Worm (Caenorhabditis elegans) whole organism, L3 larva: ENCODE measurements around the gene F46G10.2.

Experiments
- R02D3.7 ChIP-seq: fragments of 150-350 bp; optimal IDR thresholded peaks from 2 replicates; lab custom pipeline; 2014; ENCODE audit warnings: missing biosample characterization, missing genetic modification characterization
- ZK546.5 ChIP-seq: sonication (generic microtip); optimal IDR thresholded peaks from 2 replicates; lab custom pipeline; 2017; ENCODE audit warnings: missing biosample characterization, missing genetic modification characterization
- aly-2 ChIP-seq: fragments of 150-350 bp; optimal IDR thresholded peaks from 2 replicates; lab custom pipeline; 2014; ENCODE audit warnings: missing biosample characterization, missing genetic modification characterization
- ama-1 ChIP-seq: fragments of 150-350 bp; optimal IDR thresholded peaks from 2 replicates; lab custom pipeline; 2018
- ceh-16 ChIP-seq: sonication (generic microtip); optimal IDR thresholded peaks from 2 replicates; lab custom pipeline; 2017; ENCODE audit warnings: missing biosample characterization, missing genetic modification characterization
- ceh-82 ChIP-seq: fragments of 150-350 bp; optimal IDR thresholded peaks from 2 replicates; lab custom pipeline; 2014; ENCODE audit warnings: missing biosample characterization, missing genetic modification characterization
- ceh-9 ChIP-seq: sonication (generic microtip); optimal IDR thresholded peaks from 2 replicates; lab custom pipeline; 2018; ENCODE audit warnings: missing biosample characterization, missing genetic modification characterization
- daf-12 ChIP-seq: fragments of 150-350 bp; optimal IDR thresholded peaks from 2 replicates; lab custom pipeline; 2014; ENCODE audit warnings: missing biosample characterization, missing genetic modification reagents, missing genetic modification characterization
- egl-5 ChIP-seq: fragments of 150-350 bp; optimal IDR thresholded peaks from 2 replicates; lab custom pipeline; 2017; ENCODE audit warnings: missing biosample characterization, missing genetic modification reagents, missing genetic modification characterization, inconsistent platforms
- elt-1 ChIP-seq: fragments of 150-350 bp; optimal IDR thresholded peaks from 2 replicates; lab custom pipeline; 2014; ENCODE audit warnings: missing biosample characterization, missing genetic modification characterization
- elt-2 ChIP-seq: sonication (generic microtip); optimal IDR thresholded peaks from 2 replicates; lab custom pipeline; 2016; ENCODE audit warnings: missing genetic modification reagents, mild to moderate bottlenecking, missing genetic modification characterization, missing compliant biosample characterization
- elt-3 ChIP-seq, 3 experiments: fragments of 150-350 bp in 1 of 3; sonication (generic microtip) in 2 of 3; optimal IDR thresholded peaks; 2 replicates in 2 of 3; 4 replicates in 1 of 3; lab custom pipeline; 2014 to 2017; ENCODE audit warnings: missing biosample characterization in 3 of 3, missing genetic modification characterization in 3 of 3
- eor-1 ChIP-seq, 2 experiments: fragments of 150-350 bp; optimal IDR thresholded peaks; 2 replicates each; lab custom pipeline; 2014 to 2018; ENCODE audit warnings: missing biosample characterization in 2 of 2, missing genetic modification characterization in 2 of 2
- fkh-10 ChIP-seq: sonication (generic microtip); optimal IDR thresholded peaks from 2 replicates; lab custom pipeline; 2017; ENCODE audit warnings: missing biosample characterization, missing genetic modification reagents, missing genetic modification characterization
- fos-1 ChIP-seq: fragments of 150-350 bp; optimal IDR thresholded peaks from 2 replicates; lab custom pipeline; 2014; ENCODE audit warnings: missing biosample characterization, missing genetic modification characterization
- hmg-11 ChIP-seq: sonication (generic microtip); optimal IDR thresholded peaks from 2 replicates; lab custom pipeline; 2016; ENCODE audit warnings: missing genetic modification characterization, missing compliant biosample characterization
- jun-1 ChIP-seq: fragments of 150-350 bp; optimal IDR thresholded peaks from 2 replicates; lab custom pipeline; 2014; ENCODE audit warnings: missing biosample characterization, missing genetic modification reagents, missing genetic modification characterization
- lin-15B ChIP-seq: fragments of 150-350 bp; optimal IDR thresholded peaks from 2 replicates; lab custom pipeline; 2014; ENCODE audit warnings: missing biosample characterization, missing genetic modification characterization
- lin-39 ChIP-seq: fragments of 150-350 bp; optimal IDR thresholded peaks from 2 replicates; lab custom pipeline; 2018; ENCODE audit warnings: missing biosample characterization, missing genetic modification reagents, missing genetic modification characterization
- lsy-12 ChIP-seq: sonication (generic microtip); optimal IDR thresholded peaks from 2 replicates; lab custom pipeline; 2016; ENCODE audit warnings: mild to moderate bottlenecking, missing genetic modification characterization, missing compliant biosample characterization
- mdl-1 ChIP-seq: fragments of 150-350 bp; optimal IDR thresholded peaks from 2 replicates; lab custom pipeline; 2014; ENCODE audit warnings: missing biosample characterization, missing genetic modification characterization
- nfya-1 ChIP-seq: sonication (generic microtip); optimal IDR thresholded peaks from 2 replicates; lab custom pipeline; 2017; ENCODE audit warnings: missing genetic modification characterization, mild to moderate bottlenecking, missing compliant biosample characterization, antibody characterized with exemption, moderate library complexity; ENCODE audit not compliant: insufficient read depth
- nhr-11 ChIP-seq: fragments of 150-350 bp; optimal IDR thresholded peaks from 2 replicates; lab custom pipeline; 2014; ENCODE audit warnings: missing biosample characterization, missing genetic modification characterization
- nhr-12 ChIP-seq: fragments of 150-350 bp; optimal IDR thresholded peaks from 2 replicates; lab custom pipeline; 2014; ENCODE audit warnings: missing biosample characterization, missing genetic modification characterization
- nhr-23 ChIP-seq: fragments of 150-350 bp; optimal IDR thresholded peaks from 2 replicates; lab custom pipeline; 2014; ENCODE audit warnings: missing biosample characterization, missing genetic modification reagents, missing genetic modification characterization
- nhr-237 ChIP-seq: fragments of 150-350 bp; optimal IDR thresholded peaks from 2 replicates; lab custom pipeline; 2014; ENCODE audit warnings: missing biosample characterization, missing genetic modification characterization
- nhr-25 ChIP-seq: sonication (generic microtip); optimal IDR thresholded peaks from 2 replicates; lab custom pipeline; 2017; ENCODE audit warnings: missing biosample characterization, missing genetic modification characterization
- nhr-28 ChIP-seq: fragments of 150-350 bp; optimal IDR thresholded peaks from 2 replicates; lab custom pipeline; 2014; ENCODE audit warnings: missing biosample characterization, missing genetic modification characterization
- nhr-43 ChIP-seq: sonication (generic microtip); optimal IDR thresholded peaks from 2 replicates; lab custom pipeline; 2016; ENCODE audit warnings: mild to moderate bottlenecking, missing genetic modification characterization, missing compliant biosample characterization; ENCODE audit not compliant: poor library complexity, severe bottlenecking
- nhr-67 ChIP-seq: fragments of 150-350 bp; optimal IDR thresholded peaks from 2 replicates; lab custom pipeline; 2014; ENCODE audit warnings: missing biosample characterization, missing genetic modification characterization
- nhr-76 ChIP-seq: fragments of 150-350 bp; sonication (generic microtip); optimal IDR thresholded peaks from 5 replicates; lab custom pipeline; 2014; ENCODE audit warnings: missing biosample characterization, missing genetic modification characterization
- nhr-77 ChIP-seq: fragments of 150-350 bp; optimal IDR thresholded peaks from 2 replicates; lab custom pipeline; 2014; ENCODE audit warnings: missing biosample characterization, missing genetic modification characterization
- pha-4 ChIP-seq: fragments of 150-350 bp; optimal IDR thresholded peaks from 2 replicates; lab custom pipeline; 2014; ENCODE audit warnings: missing biosample characterization, missing genetic modification reagents, missing genetic modification characterization
- pqm-1 ChIP-seq: fragments of 150-350 bp; optimal IDR thresholded peaks from 2 replicates; lab custom pipeline; 2017; ENCODE audit warnings: missing biosample characterization, missing genetic modification characterization, inconsistent platforms
- sea-2 ChIP-seq: fragments of 150-350 bp; sonication (generic microtip); optimal IDR thresholded peaks from 4 replicates; lab custom pipeline; 2014; ENCODE audit warnings: missing biosample characterization, missing genetic modification reagents, missing genetic modification characterization
- skn-1 ChIP-seq: fragments of 150-350 bp; optimal IDR thresholded peaks from 2 replicates; lab custom pipeline; 2014; ENCODE audit warnings: missing biosample characterization, missing genetic modification characterization
- snpc-4 ChIP-seq: fragments of 150-350 bp; optimal IDR thresholded peaks from 2 replicates; lab custom pipeline; 2014; ENCODE audit warnings: missing biosample characterization, missing genetic modification characterization
- tbx-2 ChIP-seq: sonication (generic microtip); optimal IDR thresholded peaks from 2 replicates; lab custom pipeline; 2016; ENCODE audit warnings: mild to moderate bottlenecking, missing genetic modification characterization, missing compliant biosample characterization
- unc-39 ChIP-seq: sonication (generic microtip); optimal IDR thresholded peaks from 4 replicates; lab custom pipeline; 2017; ENCODE audit warnings: missing biosample characterization, missing genetic modification characterization
- unc-62 ChIP-seq: fragments of 150-350 bp; sonication (generic microtip); optimal IDR thresholded peaks from 4 replicates; lab custom pipeline; 2014; ENCODE audit warnings: missing biosample characterization, missing genetic modification reagents, missing genetic modification characterization
- ztf-11 ChIP-seq: fragments of 150-350 bp; optimal IDR thresholded peaks from 2 replicates; lab custom pipeline; 2014; ENCODE audit warnings: missing biosample characterization, missing genetic modification characterization
- ztf-4 ChIP-seq: fragments of 150-350 bp; optimal IDR thresholded peaks from 2 replicates; lab custom pipeline; 2014; ENCODE audit warnings: missing biosample characterization, missing genetic modification characterization

Gene F46G10.2

ce11 chrX:13324326-13324725 is 1.6 kb downstream of the F46G10.2 start:
- TF ChIP-seq lin-39 (tag; lab: Kevin White, UChicago) (no peak), nhr-25 (tag; lab: Kevin White, UChicago) (peak; percentile 19)

- TF ChIP-seq nhr-25 (tag; lab: Kevin White, UChicago): peak; percentile 77
- no peak for TF ChIP-seq fkh-10 (GFP tag; lab: Kevin White, UChicago)
- no peak for TF ChIP-seq mdl-1 (tag; lab: Kevin White, UChicago)
- peak; percentile 52 for TF ChIP-seq lsy-12 (tag; lab: Kevin White, UChicago)
- TF ChIP-seq nhr-77 (tag; lab: Kevin White, UChicago): no peak
- TF ChIP-seq nhr-28: no peak
- no peak for TF ChIP-seq nhr-12 (tag; lab: Kevin White, UChicago)
- no peak for TF ChIP-seq pha-4 (tag; lab: Kevin White, UChicago)
- TF ChIP-seq egl-5 (tag; lab: Kevin White, UChicago): no peak
- TF ChIP-seq nhr-43 (tag; lab: Kevin White, UChicago): peak; percentile 69
- peak; percentile 57 for TF ChIP-seq nhr-23 (tag; lab: Kevin White, UChicago)
- TF ChIP-seq nhr-76: no peak
- TF ChIP-seq jun-1: peak; percentile 11
- TF ChIP-seq nhr-11 (tag; lab: Kevin White, UChicago): no peak
- no peak for TF ChIP-seq ceh-9 (tag; lab: Kevin White, UChicago)
- no peak for TF ChIP-seq pqm-1 (tag; lab: Kevin White, UChicago)
- TF ChIP-seq fos-1 (tag; lab: Kevin White, UChicago): peak; percentile 19
- TF ChIP-seq nhr-237 (tag; lab: Kevin White, UChicago): no peak
- TF ChIP-seq unc-62: peak; percentile 8
- TF ChIP-seq nhr-67 (tag; lab: Kevin White, UChicago): no peak
- TF ChIP-seq elt-1 (tag; lab: Kevin White, UChicago): no peak
- no peak for TF ChIP-seq daf-12 (tag; lab: Kevin White, UChicago)
- TF ChIP-seq sea-2 (GFP tag; lab: Kevin White, UChicago): no peak
- peak; percentile 9 for TF ChIP-seq ama-1
- no peak for TF ChIP-seq ZK546.5 (tag; lab: Kevin White, UChicago)
- peak in 1 of 3 experiments; percentile 63 for TF ChIP-seq elt-3 (tag; optimal IDR thresholded peaks at IDR 0.05; lab: Kevin White, UChicago)
- no peak for TF ChIP-seq ztf-4 (tag; lab: Kevin White, UChicago)
- TF ChIP-seq aly-2 (tag; lab: Kevin White, UChicago): no peak
- TF ChIP-seq lin-15B: no peak
- TF ChIP-seq nfya-1: peak; percentile 20
- TF ChIP-seq R02D3.7 (tag; lab: Kevin White, UChicago): no peak
- no peak for TF ChIP-seq ceh-82 (tag; lab: Kevin White, UChicago)
- TF ChIP-seq, all 47 proteins: peak for 10
Observed at ce11 chrX:13325039-13325438, 2.3 kb downstream of the F46G10.2 start.

- TF ChIP-seq nhr-43 (tag; lab: Kevin White, UChicago) (peak; percentile 41), pqm-1 (tag; lab: Kevin White, UChicago) (peak; percentile 50), pha-4 (tag; lab: Kevin White, UChicago) (peak; percentile 17), nhr-11 (tag; lab: Kevin White, UChicago) (no peak), elt-2 (tag; lab: Kevin White, UChicago) (peak; percentile 84)
Observed at ce11 chrX:13328034-13328433, 5.3 kb downstream of the F46G10.2 start, which contains the start of gene sir-2.2. sir-2.2 (plus strand) TSS chrX:13328067.

- TF ChIP-seq eor-1 (tag; optimal IDR thresholded peaks at IDR 0.05; lab: Kevin White, UChicago) (no peak), nfya-1 (peak; percentile 88), unc-39 (no peak), ceh-9 (tag; lab: Kevin White, UChicago) (no peak), nhr-43 (tag; lab: Kevin White, UChicago) (peak; percentile 38), nhr-77 (tag; lab: Kevin White, UChicago) (no peak), ztf-4 (tag; lab: Kevin White, UChicago) (no peak), jun-1 (peak; percentile 83), tbx-2 (tag; lab: Kevin White, UChicago) (peak; percentile 28), nhr-76 (no peak), nhr-25 (tag; lab: Kevin White, UChicago) (peak; percentile 84), nhr-28 (no peak), ama-1 (no peak), nhr-67 (tag; lab: Kevin White, UChicago) (no peak), snpc-4 (tag; lab: Kevin White, UChicago) (peak; percentile 64), ceh-16 (tag; lab: Kevin White, UChicago) (no peak), aly-2 (tag; lab: Kevin White, UChicago) (no peak), hmg-11 (peak; percentile 26), mdl-1 (tag; lab: Kevin White, UChicago) (peak; percentile 74), pqm-1 (tag; lab: Kevin White, UChicago) (peak; percentile 85), daf-12 (tag; lab: Kevin White, UChicago) (no peak), elt-2 (tag; lab: Kevin White, UChicago) (peak; percentile 45), skn-1 (tag; lab: Kevin White, UChicago) (no peak), ZK546.5 (tag; lab: Kevin White, UChicago) (no peak), fos-1 (tag; lab: Kevin White, UChicago) (peak; percentile 92), ztf-11 (no peak), nhr-12 (tag; lab: Kevin White, UChicago) (no peak), R02D3.7 (tag; lab: Kevin White, UChicago) (peak; percentile 35), pha-4 (tag; lab: Kevin White, UChicago) (peak; percentile 77), elt-3 (tag; optimal IDR thresholded peaks at IDR 0.05; lab: Kevin White, UChicago) (peak in 1 of 3 experiments; percentile 5), egl-5 (tag; lab: Kevin White, UChicago) (peak; percentile 88), unc-62 (peak; percentile 70), lin-15B (peak; percentile 78), sea-2 (GFP tag; lab: Kevin White, UChicago) (no peak)
Observed at ce11 chrX:13328868-13329267, 6.1 kb downstream of the F46G10.2 start.
